Fruit fly (Drosophila melanogaster): Measurements from ENCODE around the gene CG4496.

Gene CG4496

dm6 chr2L:7219650-7220267 is 29.9 kb upstream of the CG4496 start, which contains the start of gene CG13784 (continued):
- TF ChIP-seq Atf3 (GFP tag; optimal IDR thresholded peaks at IDR 0.05) (no peak), tgo (GFP tag; IDR thresholded peaks at IDR 0.05) (no peak), CG18619 (GFP tag; optimal IDR thresholded peaks at IDR 0.05) (peak; percentile 39), HLH4C (GFP tag; IDR thresholded peaks at IDR 0.05; ENCODE audit: partially characterized antibody) (peak; percentile 36; the same call in 1 of the 3 replicates), CG12155 (GFP tag; optimal IDR thresholded peaks at IDR 0.05) (no peak), CG32767 (GFP tag; IDR thresholded peaks at IDR 0.05) (peak; percentile 39; the same call in 1 of the 2 replicates), tin (GFP tag; optimal IDR thresholded peaks at IDR 0.05) (peak; percentile 17), CG2202 (tag; optimal IDR thresholded peaks at IDR 0.05) (peak; percentile 35), CG4282 (GFP tag; optimal IDR thresholded peaks at IDR 0.05) (no peak), emc (GFP tag; optimal IDR thresholded peaks at IDR 0.05) (peak; percentile 30), Bgb (GFP tag; IDR thresholded peaks at IDR 0.05; ENCODE audit: partially characterized antibody) (peak; percentile 66), B-H2 (GFP tag; optimal IDR thresholded peaks at IDR 0.05) (peak; percentile 57), CG34422 (GFP tag; IDR thresholded peaks at IDR 0.05) (peak; percentile 67; the same call in 1 of the 3 replicates), Xbp1 (GFP tag; optimal IDR thresholded peaks at IDR 0.05) (peak; percentile 36), shn (GFP tag; optimal IDR thresholded peaks at IDR 0.05) (peak; percentile 8), CG30020 (tag; optimal IDR thresholded peaks at IDR 0.05) (peak; percentile 81), tna (GFP tag; IDR thresholded peaks at IDR 0.05; ENCODE audit: partially characterized antibody) (peak; percentile 58; the same call in 1 of the 2 replicates), chinmo (GFP tag; IDR thresholded peaks at IDR 0.05; ENCODE audit: partially characterized antibody) (peak; percentile 83; the same call in 2 of the 4 replicates), ERR (GFP tag; optimal IDR thresholded peaks at IDR 0.05) (no peak), Med (GFP tag) (peak; percentile 91), sob (GFP tag; IDR thresholded peaks at IDR 0.05) (peak; percentile 57; the same call in 1 of the 2 replicates), CG10267 (tag; optimal IDR thresholded peaks at IDR 0.05) (peak; percentile 67), sisA (GFP tag; IDR thresholded peaks at IDR 0.05) (no peak), sqz (GFP tag; optimal IDR thresholded peaks at IDR 0.05) (peak; percentile 63), inv (GFP tag; IDR thresholded peaks at IDR 0.05; ENCODE audit: partially characterized antibody) (peak; percentile 19; the same call in 1 of the 2 replicates), BEAF-32 (GFP tag; optimal IDR thresholded peaks at IDR 0.05) (peak; percentile 78), CG1233 (GFP tag; optimal IDR thresholded peaks at IDR 0.05) (peak; percentile 7), stwl (tag; optimal IDR thresholded peaks at IDR 0.05) (peak; percentile 90), HmgD (GFP tag; optimal IDR thresholded peaks at IDR 0.05) (peak; percentile 31), pb (GFP tag; optimal IDR thresholded peaks at IDR 0.05) (peak; percentile 0), seq (GFP tag; IDR thresholded peaks at IDR 0.05) (peak; percentile 35; the same call in 1 of the 2 replicates), CG16863 (GFP tag; optimal IDR thresholded peaks at IDR 0.05) (no peak), Mad (GFP tag; optimal IDR thresholded peaks at IDR 0.05) (no peak), CG42726 (GFP tag; IDR thresholded peaks at IDR 0.05; ENCODE audit: partially characterized antibody) (peak; percentile 75), Rfx (GFP tag; IDR thresholded peaks at IDR 0.05) (peak; percentile 61; the same call in 1 of the 2 replicates), vfl (GFP tag; optimal IDR thresholded peaks at IDR 0.05) (peak; percentile 7), lilli (GFP tag; optimal IDR thresholded peaks at IDR 0.05) (peak; percentile 53), CG18262 (tag; optimal IDR thresholded peaks at IDR 0.05) (peak; percentile 40), da (GFP tag; optimal IDR thresholded peaks at IDR 0.05) (no peak), CG7963 (GFP tag; IDR thresholded peaks at IDR 0.05; ENCODE audit: partially characterized antibody) (peak; percentile 33; the same call in 1 of the 3 replicates), CoRest (tag; optimal IDR thresholded peaks at IDR 0.05) (peak; percentile 61), zfh2 (GFP tag; optimal IDR thresholded peaks at IDR 0.05) (peak; percentile 24), mld (GFP tag; IDR thresholded peaks at IDR 0.05; ENCODE audit: partially characterized antibody) (peak; percentile 55; the same call in 1 of the 3 replicates), CG13424 (tag; optimal IDR thresholded peaks at IDR 0.05) (peak; percentile 45), CG15601 (tag; optimal IDR thresholded peaks at IDR 0.05) (peak; percentile 35), nmo (GFP tag; optimal IDR thresholded peaks at IDR 0.05) (peak; percentile 61), Opbp (GFP tag; IDR thresholded peaks at IDR 0.05; ENCODE audit: partially characterized antibody) (peak; percentile 72), Dad (GFP tag; optimal IDR thresholded peaks at IDR 0.05) (peak; percentile 21)

Data from whole organism, embryonic.